Worm (Caenorhabditis elegans): ENCODE measurements around the gene F52D2.5.

ce11 chrX:1989576-1989975 lies 15.0 kb upstream of the F52D2.5 start, which contains the start of gene meg-3:
- TF ChIP-seq M03D4.4 (tag; optimal IDR thresholded peaks at IDR 0.05) (no peak), nhr-12 (tag; optimal IDR thresholded peaks at IDR 0.05) (no peak), snpc-4 (tag; optimal IDR thresholded peaks at IDR 0.05) (no peak), unc-62 (GFP tag; optimal IDR thresholded peaks at IDR 0.05) (no peak), nhr-76 (tag; optimal IDR thresholded peaks at IDR 0.05) (no peak), blmp-1 (tag; optimal IDR thresholded peaks at IDR 0.05) (no peak), lin-13 (tag; optimal IDR thresholded peaks at IDR 0.05) (no peak), nhr-28 (tag; optimal IDR thresholded peaks at IDR 0.05) (no peak), nhr-237 (tag; optimal IDR thresholded peaks at IDR 0.05) (no peak), elt-3 (tag; optimal IDR thresholded peaks at IDR 0.05) (no peak), mab-5 (tag; optimal IDR thresholded peaks at IDR 0.05) (no peak), unc-120 (tag; optimal IDR thresholded peaks at IDR 0.05; ENCODE audit: poor library complexity, severe bottlenecking) (no peak), lsy-2 (tag; optimal IDR thresholded peaks at IDR 0.05) (no peak), elt-1 (tag; optimal IDR thresholded peaks at IDR 0.05; ENCODE audit: borderline replicate concordance, insufficient read depth) (no peak)

Measured in whole organism, mixed stage, embryonic.